Worm (Caenorhabditis elegans) whole organism, L1 larva: ENCODE results near the gene gcst-1.

Experiments used
- C04F5.9 ChIP-seq: sonication (generic microtip); optimal IDR thresholded peaks from 2 replicates; lab custom pipeline; 2016; ENCODE audit warnings: missing genetic modification characterization, missing compliant biosample characterization
- C16A3.4 ChIP-seq: fragments of 150-350 bp; optimal IDR thresholded peaks from 2 replicates; lab custom pipeline; 2014; ENCODE audit warnings: missing biosample characterization, missing genetic modification characterization
- C34B4.2 ChIP-seq: sonication (generic microtip); optimal IDR thresholded peaks from 2 replicates; lab custom pipeline; 2017; ENCODE audit warnings: mild to moderate bottlenecking, missing genetic modification characterization, missing compliant biosample characterization
- aha-1 ChIP-seq: fragments of 150-350 bp; optimal IDR thresholded peaks from 2 replicates; lab custom pipeline; 2014; ENCODE audit warnings: missing biosample characterization, missing genetic modification characterization
- alr-1 ChIP-seq: fragments of 200-800 bp; sonication (Bioruptor generic); optimal IDR thresholded peaks from 2 replicates; lab custom pipeline; 2018; ENCODE audit warnings: borderline replicate concordance, mild to moderate bottlenecking, missing genetic modification characterization, missing compliant biosample characterization
- aly-2 ChIP-seq: fragments of 150-350 bp; optimal IDR thresholded peaks from 2 replicates; lab custom pipeline; 2014; ENCODE audit warnings: missing biosample characterization, missing genetic modification characterization
- ama-1 ChIP-seq: fragments of 150-350 bp; optimal IDR thresholded peaks from 2 replicates; lab custom pipeline; 2014
- blmp-1 ChIP-seq: fragments of 150-350 bp; optimal IDR thresholded peaks from 2 replicates; lab custom pipeline; 2014; ENCODE audit warnings: missing biosample characterization, missing genetic modification characterization
- ceh-82 ChIP-seq, 3 experiments: fragments of 150-350 bp in 1 of 3; sonication (generic microtip) in 2 of 3; optimal IDR thresholded peaks; 2 replicates each; lab custom pipeline; 2014 to 2017; ENCODE audit warnings: missing biosample characterization in 3 of 3, missing genetic modification characterization in 3 of 3
- ces-1 ChIP-seq: fragments of 150-350 bp; optimal IDR thresholded peaks from 2 replicates; lab custom pipeline; 2014; ENCODE audit warnings: missing biosample characterization, missing genetic modification reagents, missing genetic modification characterization
- dsc-1 ChIP-seq: sonication (generic microtip); optimal IDR thresholded peaks from 2 replicates; lab custom pipeline; 2016; ENCODE audit warnings: mild to moderate bottlenecking, missing genetic modification characterization, missing compliant biosample characterization
- efl-1 ChIP-seq, 4 experiments: fragments of 150-350 bp; optimal IDR thresholded peaks in 3 of 4; peaks in 1 of 4; 1 replicate in 1 of 4; 2 replicates in 3 of 4; lab custom pipeline; 2014; ENCODE audit warnings: missing biosample characterization in 2 of 4, missing genetic modification characterization in 2 of 4, missing genetic modification reagents in 2 of 4
- elt-3 ChIP-seq, 6 experiments: fragments of 150-350 bp in 1 of 6; sonication (generic microtip); optimal IDR thresholded peaks; 2 replicates each; lab custom pipeline; 2017 to 2018; ENCODE audit warnings: missing biosample characterization in 6 of 6, missing genetic modification characterization in 6 of 6, inconsistent platforms in 1 of 6
- fkh-10 ChIP-seq: sonication (generic microtip); optimal IDR thresholded peaks from 2 replicates; lab custom pipeline; 2017; ENCODE audit warnings: missing biosample characterization, missing genetic modification reagents, missing genetic modification characterization
- fkh-4 ChIP-seq: sonication (generic microtip); optimal IDR thresholded peaks from 2 replicates; lab custom pipeline; 2016; ENCODE audit warnings: missing compliant biosample characterization, missing genetic modification characterization, borderline replicate concordance
- grh-1 ChIP-seq: fragments of 200-800 bp; sonication (Bioruptor generic); IDR thresholded peaks from 2 replicates; pipeline ENCODE4 v1.3.6; 2022; ENCODE audit warnings: missing genetic modification reagents, missing genetic modification characterization, missing compliant biosample characterization
- irx-1 ChIP-seq: sonication (generic microtip); optimal IDR thresholded peaks from 2 replicates; lab custom pipeline; 2016; ENCODE audit warnings: missing genetic modification characterization, missing compliant biosample characterization
- lin-13 ChIP-seq: fragments of 150-350 bp; optimal IDR thresholded peaks from 2 replicates; lab custom pipeline; 2014; ENCODE audit warnings: missing biosample characterization, missing genetic modification reagents, missing genetic modification characterization
- lin-14 ChIP-seq: fragments of 200-800 bp; sonication (Bioruptor generic); optimal IDR thresholded peaks from 2 replicates; lab custom pipeline; 2018; ENCODE audit warnings: mild to moderate bottlenecking, missing genetic modification characterization, moderate library complexity, missing compliant biosample characterization
- lin-15B ChIP-seq: fragments of 150-350 bp; sonication (generic microtip); optimal IDR thresholded peaks from 3 replicates; lab custom pipeline; 2014; ENCODE audit warnings: missing biosample characterization, missing genetic modification characterization
- lin-35 ChIP-seq, 2 experiments: fragments of 150-350 bp; optimal IDR thresholded peaks; 2 replicates each; lab custom pipeline; 2014; ENCODE audit warnings: missing biosample characterization in 2 of 2, missing genetic modification characterization in 2 of 2, missing genetic modification reagents in 2 of 2
- lin-39 ChIP-seq: fragments of 150-350 bp; optimal IDR thresholded peaks from 2 replicates; lab custom pipeline; 2014; ENCODE audit warnings: missing biosample characterization, missing genetic modification reagents, missing genetic modification characterization
- lir-3 ChIP-seq: sonication (generic microtip); optimal IDR thresholded peaks from 2 replicates; lab custom pipeline; 2016; ENCODE audit warnings: mild to moderate bottlenecking, missing genetic modification characterization, moderate library complexity, missing compliant biosample characterization; ENCODE audit not compliant: poor library complexity
- nhr-12 ChIP-seq: sonication (generic microtip); optimal IDR thresholded peaks from 2 replicates; lab custom pipeline; 2017; ENCODE audit warnings: missing biosample characterization, missing genetic modification characterization
- nhr-19 ChIP-seq: fragments of 200-800 bp; sonication (Bioruptor generic); conservative IDR thresholded peaks from 2 replicates; pipeline ENCODE4 v1.3.6; 2022; ENCODE audit warnings: missing genetic modification characterization, missing compliant biosample characterization
- nhr-237 ChIP-seq: fragments of 150-350 bp; optimal IDR thresholded peaks from 2 replicates; lab custom pipeline; 2014; ENCODE audit warnings: missing biosample characterization, missing genetic modification characterization
- nhr-47 ChIP-seq: sonication (generic microtip); optimal IDR thresholded peaks from 2 replicates; lab custom pipeline; 2016; ENCODE audit warnings: mild to moderate bottlenecking, missing genetic modification characterization, moderate library complexity, missing compliant biosample characterization
- nhr-76 ChIP-seq: sonication (generic microtip); optimal IDR thresholded peaks from 2 replicates; lab custom pipeline; 2017; ENCODE audit warnings: missing biosample characterization, missing genetic modification characterization
- nhr-85 ChIP-seq: sonication (generic microtip); peaks from one replicate; lab custom pipeline; 2016; ENCODE audit warnings: missing genetic modification characterization, inconsistent platforms, missing compliant biosample characterization
- nhr-90 ChIP-seq: sonication (generic microtip); optimal IDR thresholded peaks from 2 replicates; lab custom pipeline; 2016; ENCODE audit warnings: mild to moderate bottlenecking, missing genetic modification characterization, missing compliant biosample characterization; ENCODE audit not compliant: poor library complexity
- pqm-1 ChIP-seq: sonication (generic microtip); optimal IDR thresholded peaks from 3 replicates; lab custom pipeline; 2017; ENCODE audit warnings: missing biosample characterization, missing genetic modification characterization
- rnt-1 ChIP-seq: sonication (generic microtip); optimal IDR thresholded peaks from 2 replicates; lab custom pipeline; 2016; ENCODE audit warnings: mild to moderate bottlenecking, missing genetic modification characterization, moderate library complexity, missing compliant biosample characterization
- skn-1 ChIP-seq: fragments of 150-350 bp; optimal IDR thresholded peaks from 2 replicates; lab custom pipeline; 2014; ENCODE audit warnings: missing biosample characterization, missing genetic modification characterization
- snpc-4 ChIP-seq: fragments of 150-350 bp; optimal IDR thresholded peaks from 2 replicates; lab custom pipeline; 2014; ENCODE audit warnings: missing biosample characterization, missing genetic modification characterization
- snu-23 ChIP-seq: sonication (generic microtip); optimal IDR thresholded peaks from 2 replicates; lab custom pipeline; 2016; ENCODE audit warnings: missing genetic modification characterization, missing compliant biosample characterization
- sptf-1 ChIP-seq: fragments of 150-350 bp; optimal IDR thresholded peaks from 2 replicates; lab custom pipeline; 2014; ENCODE audit warnings: missing biosample characterization, missing genetic modification characterization
- swsn-7 ChIP-seq: sonication (generic microtip); optimal IDR thresholded peaks from 2 replicates; lab custom pipeline; 2016; ENCODE audit warnings: missing genetic modification characterization, missing compliant biosample characterization
- tbx-2 ChIP-seq: sonication (generic microtip); optimal IDR thresholded peaks from 2 replicates; lab custom pipeline; 2016; ENCODE audit warnings: missing genetic modification characterization, missing compliant biosample characterization
- unc-30 ChIP-seq: sonication (generic microtip); optimal IDR thresholded peaks from 2 replicates; lab custom pipeline; 2017; ENCODE audit warnings: missing biosample characterization, missing genetic modification characterization
- unc-62 ChIP-seq: fragments of 150-350 bp; optimal IDR thresholded peaks from 2 replicates; lab custom pipeline; 2014; ENCODE audit warnings: missing biosample characterization, missing genetic modification reagents, missing genetic modification characterization
- unc-86 ChIP-seq: sonication (generic microtip); optimal IDR thresholded peaks from 2 replicates; lab custom pipeline; 2016; ENCODE audit warnings: missing genetic modification characterization, missing compliant biosample characterization
- unc-98 ChIP-seq: fragments of 200-800 bp; sonication (Bioruptor generic); IDR thresholded peaks from 2 replicates; pipeline ENCODE4 v1.3.6; 2022; ENCODE audit warnings: missing genetic modification characterization, missing compliant biosample characterization
- ztf-4 ChIP-seq: fragments of 150-350 bp; optimal IDR thresholded peaks from 2 replicates; lab custom pipeline; 2014; ENCODE audit warnings: missing biosample characterization, missing genetic modification characterization

gcst-1 gene

DNA sequence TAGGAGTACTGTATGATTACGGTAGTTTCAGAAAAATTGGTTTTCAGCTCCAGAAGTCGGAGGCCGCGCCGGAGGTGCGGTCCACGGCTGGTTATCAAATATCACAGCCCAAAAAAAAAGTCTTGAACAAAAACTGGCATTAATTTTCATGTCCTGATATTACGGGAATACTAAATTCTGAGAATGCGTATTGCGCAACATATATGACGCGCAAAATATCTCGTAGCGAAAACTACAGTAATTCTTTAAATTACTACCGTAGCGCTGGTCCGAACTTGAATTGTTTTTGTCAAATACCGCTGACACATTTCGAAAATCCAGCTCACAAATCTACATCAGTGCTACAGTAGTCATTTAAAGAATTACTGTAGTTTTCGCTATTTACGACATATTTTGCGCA, 43.8 kb upstream of the gcst-1 start:
- TF ChIP-seq unc-86, result no peak
- no peak for TF ChIP-seq nhr-19
- TF ChIP-seq rnt-1, result no peak
- no peak for TF ChIP-seq C04F5.9 (tag; lab: Kevin White, UChicago)
- TF ChIP-seq ama-1 (lab: Kevin White, UChicago), result no peak
- no peak for TF ChIP-seq lin-15B (tag; lab: Kevin White, UChicago)
- TF ChIP-seq swsn-7 (tag; lab: Kevin White, UChicago), result no peak
- TF ChIP-seq snpc-4, result no peak
- TF ChIP-seq unc-62 (GFP tag; lab: Kevin White, UChicago), result no peak
- no peak for TF ChIP-seq alr-1 (tag; lab: Kevin White, UChicago)
- no peak for TF ChIP-seq pqm-1 (tag; lab: Kevin White, UChicago)
- TF ChIP-seq nhr-237 (tag; lab: Kevin White, UChicago), result no peak
- TF ChIP-seq snu-23 (GFP tag; lab: Kevin White, UChicago), result no peak
- no peak for TF ChIP-seq fkh-10 (GFP tag; lab: Kevin White, UChicago)
- TF ChIP-seq grh-1 (GFP tag; lab: Robert Waterston, UW), result no peak
- no peak for TF ChIP-seq ceh-82 (tag; optimal IDR thresholded peaks at IDR 0.05; lab: Kevin White, UChicago)
- no peak for TF ChIP-seq aly-2 (tag; lab: Kevin White, UChicago)

DNA sequence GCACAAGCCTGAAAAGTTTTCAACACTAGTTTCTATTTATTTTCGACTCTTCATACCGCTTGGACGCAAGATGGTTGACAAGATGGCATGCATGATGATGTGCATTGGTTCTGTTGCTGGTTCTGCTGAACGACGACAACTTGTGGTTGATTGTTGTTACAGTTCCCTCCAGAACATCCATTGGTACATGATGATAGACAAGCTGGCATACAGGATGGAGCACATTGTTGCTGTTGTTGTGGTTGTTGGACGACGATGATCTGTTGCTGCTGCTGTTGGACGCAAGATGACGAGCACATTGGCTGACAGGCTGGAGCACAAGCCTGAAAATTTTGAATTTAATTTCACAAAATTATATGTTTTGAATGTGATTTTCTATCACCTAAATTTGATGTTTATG, 40.5 kb upstream of the gcst-1 start:
- TF ChIP-seq lin-39 (tag; lab: Kevin White, UChicago) (no peak), snu-23 (GFP tag; lab: Kevin White, UChicago) (no peak), efl-1 (optimal IDR thresholded peaks at IDR 0.05; lab: Kevin White, UChicago) (no peak), efl-1 (GFP tag; optimal IDR thresholded peaks at IDR 0.05 in 1 of 2; lab: Kevin White, UChicago) (peak in 1 of 2 experiments; percentile 91)

DNA sequence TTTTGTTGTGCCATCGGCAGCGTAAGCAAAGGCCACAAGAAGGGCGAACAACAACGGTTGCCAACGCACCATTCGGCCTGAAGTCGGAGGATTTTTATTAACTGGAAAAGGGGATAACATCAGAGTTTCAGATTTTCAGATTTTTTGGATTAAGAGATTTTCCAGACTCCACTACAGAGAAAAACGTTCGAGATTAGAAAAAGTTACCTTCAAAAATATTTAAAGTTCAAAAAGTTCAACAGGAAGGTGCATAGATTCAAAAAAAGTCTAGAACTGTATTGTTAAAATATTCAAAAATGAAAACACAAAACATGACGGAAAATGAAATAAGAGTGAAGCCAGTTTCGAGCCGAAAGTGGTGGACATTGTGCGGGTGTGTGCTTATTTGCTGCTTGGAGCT, 36.7 kb upstream of the gcst-1 start, which contains the start of gene pqn-13:
Gene pqn-13 (minus strand): TSS at position 101 of the 400 bp plus-strand sequence.
- no peak for TF ChIP-seq unc-98 (GFP tag; lab: Robert Waterston, UW)
- peak; percentile 8 for TF ChIP-seq nhr-85

DNA sequence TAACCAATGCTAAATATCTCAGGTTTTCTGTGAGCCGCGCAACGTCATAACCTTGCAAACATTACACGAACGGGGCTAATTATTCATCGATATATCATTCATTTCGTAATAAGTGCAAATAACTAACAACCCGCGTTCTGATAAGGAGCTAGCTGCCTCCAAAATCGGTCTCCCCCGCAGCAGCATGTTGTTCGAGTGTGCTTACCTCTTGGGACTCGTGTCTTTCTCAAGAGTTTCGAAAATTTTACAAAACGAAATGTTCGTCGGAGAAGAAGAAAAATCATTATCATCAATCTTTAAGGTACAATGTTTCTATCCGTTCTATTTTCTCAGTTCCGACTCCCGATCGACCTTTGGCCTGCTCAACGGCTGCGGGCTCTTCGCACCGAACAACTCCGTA, 34.8 kb upstream of the gcst-1 start:
- TF ChIP-seq lin-35 (GFP tag; optimal IDR thresholded peaks at IDR 0.05; lab: Kevin White, UChicago) (no peak), efl-1 (optimal IDR thresholded peaks at IDR 0.05; lab: Kevin White, UChicago) (no peak), efl-1 (GFP tag; optimal IDR thresholded peaks at IDR 0.05 in 1 of 2; lab: Kevin White, UChicago) (peak in 1 of 2 experiments; percentile 68), ceh-82 (tag; optimal IDR thresholded peaks at IDR 0.05; lab: Kevin White, UChicago) (no peak), blmp-1 (tag; lab: Kevin White, UChicago) (no peak), skn-1 (tag; lab: Kevin White, UChicago) (no peak), lir-3 (tag; lab: Kevin White, UChicago) (no peak)

DNA sequence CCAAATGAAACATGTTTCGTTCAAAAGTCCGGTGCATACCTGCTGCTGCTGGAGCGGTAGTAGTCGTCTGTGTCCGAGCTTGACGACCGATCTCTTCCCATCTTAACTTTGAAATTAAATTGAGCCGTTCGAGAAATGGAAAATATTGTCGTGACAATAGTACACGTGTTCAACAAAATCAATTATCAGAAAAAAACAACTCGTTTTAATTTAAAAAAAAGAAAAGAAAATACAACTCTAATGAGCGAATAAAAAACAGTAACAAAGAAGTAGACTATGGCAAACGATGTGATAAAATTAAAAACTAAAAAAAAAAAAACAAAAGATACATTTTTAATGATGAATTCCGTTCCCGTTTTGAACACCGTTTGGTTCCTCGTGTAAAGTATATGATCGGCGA, 30.2 kb upstream of the gcst-1 start, which contains the start of gene prp-39:
Gene prp-39 (minus strand): TSS at position 101 of the 400 bp plus-strand sequence.
- TF ChIP-seq efl-1 (optimal IDR thresholded peaks at IDR 0.05; lab: Kevin White, UChicago), result no peak
- TF ChIP-seq efl-1 (GFP tag; optimal IDR thresholded peaks at IDR 0.05 in 1 of 2; lab: Kevin White, UChicago), result peak in 1 of 2 experiments; percentile 72
- no peak for TF ChIP-seq nhr-47
- no peak for TF ChIP-seq unc-86

DNA sequence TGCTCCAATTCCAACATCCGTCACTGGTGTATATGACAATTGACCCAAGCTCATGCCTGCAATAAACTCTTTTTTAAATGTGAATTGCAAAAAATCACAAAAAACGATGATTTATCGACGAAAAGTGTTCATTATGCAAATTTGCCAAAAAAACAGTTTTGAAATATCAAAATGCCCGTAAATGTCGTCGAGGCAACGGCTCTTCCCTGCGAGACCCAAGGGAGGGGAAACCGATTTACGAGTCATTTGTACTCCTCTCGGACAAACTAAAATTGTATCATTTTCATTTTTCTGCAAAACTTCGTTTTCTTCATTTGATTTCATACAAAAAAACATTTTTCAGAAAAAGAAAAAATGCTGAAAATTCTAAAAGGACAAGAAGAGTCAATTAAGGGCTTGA, 28.2 kb upstream of the gcst-1 start, which contains the start of the genes hmgs-1 and F25B4.4:
Gene hmgs-1 (minus strand): TSS at position 56 of the 400 bp plus-strand sequence.
Gene F25B4.4 (plus strand): TSS at position 340 of the 400 bp plus-strand sequence.
- TF ChIP-seq sptf-1 (no peak), lin-14 (GFP tag; lab: Kevin White, UChicago) (peak; percentile 93), C34B4.2 (tag; lab: Kevin White, UChicago) (no peak), nhr-76 (tag; lab: Kevin White, UChicago) (no peak), irx-1 (tag; lab: Kevin White, UChicago) (peak; percentile 82), lin-15B (tag; lab: Kevin White, UChicago) (peak; percentile 92), ces-1 (GFP tag; lab: Kevin White, UChicago) (no peak), C16A3.4 (tag; lab: Kevin White, UChicago) (peak; percentile 90), lin-39 (tag; lab: Kevin White, UChicago) (peak; percentile 84), lin-35 (GFP tag; optimal IDR thresholded peaks at IDR 0.05; lab: Kevin White, UChicago) (peak; percentile 89 to 93), nhr-12 (tag; lab: Kevin White, UChicago) (no peak), nhr-85 (peak; percentile 94), blmp-1 (tag; lab: Kevin White, UChicago) (no peak), dsc-1 (peak; percentile 89), elt-3 (tag; optimal IDR thresholded peaks at IDR 0.05; lab: Kevin White, UChicago) (peak in 4 of 6 experiments; percentile 20 to 89 (median 75)), fkh-4 (tag; lab: Kevin White, UChicago) (peak; percentile 68), ztf-4 (tag; lab: Kevin White, UChicago) (peak; percentile 46), nhr-90 (tag; lab: Kevin White, UChicago) (peak; percentile 85), lin-13 (GFP tag; lab: Kevin White, UChicago) (peak; percentile 92), unc-30 (tag; lab: Kevin White, UChicago) (no peak), aha-1 (tag; lab: Kevin White, UChicago) (peak; percentile 28), tbx-2 (tag; lab: Kevin White, UChicago) (peak; percentile 87)
